Worm (Caenorhabditis elegans): ENCODE measurements around the gene R11D1.10.

DNA sequence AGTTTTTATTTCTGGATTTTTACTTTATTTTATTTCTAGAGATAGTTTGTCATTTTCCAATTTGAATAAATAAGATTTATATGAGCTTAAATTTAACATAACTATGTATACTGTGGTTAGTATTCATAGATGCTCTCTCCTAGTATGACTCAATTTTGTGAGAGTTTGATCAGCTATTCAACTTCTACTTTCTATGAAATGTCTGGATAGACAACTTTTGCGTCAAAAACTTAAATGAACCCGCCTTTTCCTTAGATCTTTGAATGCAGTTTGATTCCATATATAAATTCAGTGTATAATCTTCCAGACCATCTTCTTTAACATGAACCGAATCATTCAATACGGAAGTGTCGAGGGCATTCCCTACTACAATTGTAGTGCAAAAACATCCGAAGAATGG, 39.6 kb downstream of the R11D1.10 start, which contains the start of gene srt-43:
- TF ChIP-seq ZK546.5 (tag; optimal IDR thresholded peaks at IDR 0.05) (no peak), zag-1 (tag; optimal IDR thresholded peaks at IDR 0.05) (no peak), lin-39 (tag; optimal IDR thresholded peaks at IDR 0.05) (no peak), fos-1 (tag; optimal IDR thresholded peaks at IDR 0.05) (no peak)

All from whole organism, L4 larva.